Worm (Caenorhabditis elegans): ENCODE results near the gene T09F5.2.

ce11 chrV:15132423-15132822 lies 18.3 kb upstream of the T09F5.2 start, which contains the start of gene str-171:
- no peak for TF ChIP-seq him-1 (tag; optimal IDR thresholded peaks at IDR 0.05)
- TF ChIP-seq dao-5 (tag; optimal IDR thresholded peaks at IDR 0.05), result no peak
- TF ChIP-seq W03F9.2 (tag; optimal IDR thresholded peaks at IDR 0.05), result no peak
